Fruit fly (Drosophila melanogaster): ENCODE measurements around the gene PVRAP.

The PVRAP gene

dm6 chr3L:5976121-5976906, 20.7 kb upstream of the PVRAP start (continued):
- peak; percentile 97 for TF ChIP-seq unpg (GFP tag; optimal IDR thresholded peaks at IDR 0.05)
- peak; percentile 87 for TF ChIP-seq Dek (tag; optimal IDR thresholded peaks at IDR 0.05)
- peak; percentile 90 for TF ChIP-seq tap (tag; optimal IDR thresholded peaks at IDR 0.05)
- peak; percentile 98 for TF ChIP-seq CG32772 (GFP tag; IDR thresholded peaks at IDR 0.05)
- peak; percentile 93 for TF ChIP-seq CoRest (tag; optimal IDR thresholded peaks at IDR 0.05)
- no peak for TF ChIP-seq Dp (GFP tag; optimal IDR thresholded peaks at IDR 0.05)
- peak; percentile 58 for TF ChIP-seq CG14965 (GFP tag; optimal IDR thresholded peaks at IDR 0.05; ENCODE audit: borderline replicate concordance)

dm6 chr3L:5979460-5979859, 17.5 kb upstream of the PVRAP start:
- TF ChIP-seq CG2199 (GFP tag; IDR thresholded peaks at IDR 0.05) (0 out of 3 replicates have a peak, but pooled peaks have one; percentile 51), run (tag; optimal IDR thresholded peaks at IDR 0.05) (peak; percentile 2), Dad (GFP tag; optimal IDR thresholded peaks at IDR 0.05) (no peak), CG14667 (GFP tag; IDR thresholded peaks at IDR 0.05) (no peak), Kr (GFP tag; optimal IDR thresholded peaks at IDR 0.05) (peak; percentile 65)

dm6 chr3L:5980120-5980519, 16.9 kb upstream of the PVRAP start:
- peak in 1 of 2 experiments; percentile 52 for TF ChIP-seq Pdp1 (GFP tag; optimal IDR thresholded peaks at IDR 0.05)
- peak in 1 of 3 experiments; percentile 51 for TF ChIP-seq Stat92E (GFP tag; optimal IDR thresholded peaks at IDR 0.05)
- peak; percentile 71 for TF ChIP-seq CG9437 (GFP tag; optimal IDR thresholded peaks at IDR 0.05)
- no peak for TF ChIP-seq CG3407 (GFP tag; optimal IDR thresholded peaks at IDR 0.05)
- TF ChIP-seq ara (GFP tag; IDR thresholded peaks at IDR 0.05), result 0 out of 2 replicates have a peak, but pooled peaks have one; percentile 12

- TF ChIP-seq CG15479 (GFP tag; optimal IDR thresholded peaks at IDR 0.05) (peak; percentile 83), kni (GFP tag; optimal IDR thresholded peaks at IDR 0.05) (peak; percentile 60), grn (GFP tag; optimal IDR thresholded peaks at IDR 0.05) (peak; percentile 94), CG2202 (tag; optimal IDR thresholded peaks at IDR 0.05) (no peak), PHDP (tag; optimal IDR thresholded peaks at IDR 0.05) (no peak), Oli (tag; optimal IDR thresholded peaks at IDR 0.05) (no peak), Doc2 (GFP tag; IDR thresholded peaks at IDR 0.05) (no peak), TFAM (GFP tag; optimal IDR thresholded peaks at IDR 0.05) (no peak), dpn (GFP tag; optimal IDR thresholded peaks at IDR 0.05) (no peak), CG2199 (GFP tag; IDR thresholded peaks at IDR 0.05) (peak; percentile 67; the same call in 2 of the 3 replicates), cg (GFP tag; optimal IDR thresholded peaks at IDR 0.05) (no peak), sqz (GFP tag; optimal IDR thresholded peaks at IDR 0.05) (peak; percentile 86), Adf1 (GFP tag; IDR thresholded peaks at IDR 0.05) (no peak), Aef1 (GFP tag; IDR thresholded peaks at IDR 0.05) (no peak), aop (GFP tag; IDR thresholded peaks at IDR 0.05) (peak; percentile 36; the same call in 1 of the 2 replicates), CG4404 (GFP tag; IDR thresholded peaks at IDR 0.05) (no peak), crc (GFP tag; optimal IDR thresholded peaks at IDR 0.05) (no peak), CG17612 (GFP tag; IDR thresholded peaks at IDR 0.05) (no peak), gfzf (GFP tag; optimal IDR thresholded peaks at IDR 0.05) (peak; percentile 13), slp2 (GFP tag; optimal IDR thresholded peaks at IDR 0.05) (no peak), sens (GFP tag) (peak; percentile 7), dimm (GFP tag; IDR thresholded peaks at IDR 0.05) (no peak), peb (GFP tag; IDR thresholded peaks at IDR 0.05) (no peak), tll (GFP tag; optimal IDR thresholded peaks at IDR 0.05) (peak in 1 of 2 experiments; percentile 18), Med (GFP tag) (peak; percentile 12), abd-A (tag; optimal IDR thresholded peaks at IDR 0.05) (peak; percentile 25), CG9437 (GFP tag; optimal IDR thresholded peaks at IDR 0.05) (peak; percentile 37)
Measured at dm6 chr3L:5980552-5981351, 16.3 kb upstream of the PVRAP start.

All from whole organism, embryonic.